Fruit fly (Drosophila melanogaster): ENCODE measurements around the gene CG7110.

dm6 chr2L:13361465-13361864, 37.3 kb upstream of the CG7110 start, which contains the start of gene CG9377:
- TF ChIP-seq OdsH (GFP tag; optimal IDR thresholded peaks at IDR 0.05) (no peak), Hr83 (GFP tag; optimal IDR thresholded peaks at IDR 0.05; ENCODE audit: poor library complexity, severe bottlenecking) (no peak), Hr78 (GFP tag; optimal IDR thresholded peaks at IDR 0.05) (no peak), fru (GFP tag; optimal IDR thresholded peaks at IDR 0.05) (no peak), pan (optimal IDR thresholded peaks at IDR 0.05) (no peak), brk (GFP tag; optimal IDR thresholded peaks at IDR 0.05) (no peak), usp (GFP tag; optimal IDR thresholded peaks at IDR 0.05) (no peak), lola (GFP tag; optimal IDR thresholded peaks at IDR 0.05) (no peak), Myc (optimal IDR thresholded peaks at IDR 0.05) (no peak)

Measured in whole organism, wandering third instar larva.